Worm (Caenorhabditis elegans) whole organism, mixed stage, embryonic: ENCODE results near the gene C54E4.4.

Experiments
- elt-3 ChIP-seq: fragments of 150-350 bp; optimal IDR thresholded peaks from 2 replicates; lab custom pipeline; 2014; ENCODE audit warnings: missing biosample characterization, missing genetic modification characterization
- lin-13 ChIP-seq: fragments of 150-350 bp; optimal IDR thresholded peaks from 2 replicates; lab custom pipeline; 2014; ENCODE audit warnings: missing biosample characterization, missing genetic modification characterization
- mep-1 ChIP-seq: fragments of 150-350 bp; optimal IDR thresholded peaks from 2 replicates; lab custom pipeline; 2017; ENCODE audit warnings: missing biosample characterization, missing genetic modification reagents, missing genetic modification characterization, inconsistent platforms
- nhr-237 ChIP-seq: fragments of 150-350 bp; optimal IDR thresholded peaks from 2 replicates; lab custom pipeline; 2014; ENCODE audit warnings: missing biosample characterization, missing genetic modification characterization
- nhr-28 ChIP-seq: fragments of 150-350 bp; optimal IDR thresholded peaks from 2 replicates; lab custom pipeline; 2014; ENCODE audit warnings: missing biosample characterization, missing genetic modification characterization
- pha-4 ChIP-seq: fragments of 150-350 bp; optimal IDR thresholded peaks from 2 replicates; lab custom pipeline; 2018; ENCODE audit warnings: missing biosample characterization, missing genetic modification reagents, missing genetic modification characterization
- snpc-4 ChIP-seq: fragments of 150-350 bp; optimal IDR thresholded peaks from 2 replicates; lab custom pipeline; 2014; ENCODE audit warnings: missing biosample characterization, missing genetic modification characterization
- unc-62 ChIP-seq: fragments of 150-350 bp; optimal IDR thresholded peaks from 2 replicates; lab custom pipeline; 2014; ENCODE audit warnings: missing biosample characterization, missing genetic modification reagents, missing genetic modification characterization
- ztf-11 ChIP-seq: fragments of 150-350 bp; optimal IDR thresholded peaks from 2 replicates; lab custom pipeline; 2014; ENCODE audit warnings: missing biosample characterization, missing genetic modification characterization

- TF ChIP-seq elt-3 (tag; lab: Kevin White, UChicago) (no peak), mep-1 (tag; lab: Kevin White, UChicago) (no peak), unc-62 (GFP tag; lab: Kevin White, UChicago) (no peak), nhr-237 (tag; lab: Kevin White, UChicago) (no peak), nhr-28 (tag; lab: Kevin White, UChicago) (no peak), pha-4 (no peak), lin-13 (tag; lab: Kevin White, UChicago) (no peak), snpc-4 (tag; lab: Kevin White, UChicago) (no peak), ztf-11 (tag; lab: Kevin White, UChicago) (no peak)
Observed at ce11 chrIV:2170332-2170731, 1.9 kb upstream of the C54E4.4 start.
